Worm (Caenorhabditis elegans) whole organism, mixed stage, embryonic: ENCODE measurements around the gene far-3.

Experiments used
- M03D4.4 ChIP-seq: sonication (generic microtip); optimal IDR thresholded peaks from 2 replicates; lab custom pipeline; 2017; ENCODE audit warnings: mild to moderate bottlenecking, missing genetic modification characterization, missing compliant biosample characterization
- bed-3 ChIP-seq: fragments of 200-800 bp; sonication (Bioruptor generic); optimal IDR thresholded peaks from 3 replicates; lab custom pipeline; 2018; ENCODE audit warnings: mild to moderate bottlenecking, missing genetic modification characterization, moderate library complexity, missing compliant biosample characterization
- blmp-1 ChIP-seq: fragments of 150-350 bp; optimal IDR thresholded peaks from 2 replicates; lab custom pipeline; 2014; ENCODE audit warnings: missing biosample characterization, missing genetic modification characterization
- ceh-39 ChIP-seq: fragments of 150-350 bp; optimal IDR thresholded peaks from 2 replicates; lab custom pipeline; 2014; ENCODE audit warnings: missing biosample characterization, missing genetic modification characterization
- ceh-43 ChIP-seq: fragments of 200-800 bp; sonication (Bioruptor generic); optimal IDR thresholded peaks from 2 replicates; lab custom pipeline; 2018; ENCODE audit warnings: mild to moderate bottlenecking, missing genetic modification characterization, moderate library complexity, missing compliant biosample characterization
- ceh-83 ChIP-seq: fragments of 200-800 bp; sonication (Bioruptor generic); optimal IDR thresholded peaks from 2 replicates; lab custom pipeline; 2018; ENCODE audit warnings: mild to moderate bottlenecking, missing genetic modification characterization, missing compliant biosample characterization
- ces-1 ChIP-seq: fragments of 150-350 bp; optimal IDR thresholded peaks from 2 replicates; lab custom pipeline; 2014; ENCODE audit warnings: missing biosample characterization, missing genetic modification reagents, missing genetic modification characterization
- drap-1 ChIP-seq: fragments of 200-800 bp; sonication (Bioruptor generic); optimal IDR thresholded peaks from 3 replicates; lab custom pipeline; 2018; ENCODE audit warnings: mild to moderate bottlenecking, missing genetic modification characterization, missing compliant biosample characterization
- elt-1 ChIP-seq: sonication (generic microtip); optimal IDR thresholded peaks from 2 replicates; lab custom pipeline; 2017; ENCODE audit warnings: missing genetic modification characterization, mild to moderate bottlenecking, missing compliant biosample characterization, antibody characterized with exemption, moderate library complexity, borderline replicate concordance; ENCODE audit not compliant: insufficient read depth
- elt-3 ChIP-seq: fragments of 150-350 bp; optimal IDR thresholded peaks from 2 replicates; lab custom pipeline; 2014; ENCODE audit warnings: missing biosample characterization, missing genetic modification characterization
- flh-1 ChIP-seq: fragments of 200-800 bp; sonication (Bioruptor generic); optimal IDR thresholded peaks from 2 replicates; lab custom pipeline; 2018; ENCODE audit warnings: mild to moderate bottlenecking, missing genetic modification characterization, moderate library complexity, missing compliant biosample characterization
- ham-2 ChIP-seq: fragments of 200-800 bp; sonication (Bioruptor generic); optimal IDR thresholded peaks from 2 replicates; lab custom pipeline; 2018; ENCODE audit warnings: mild to moderate bottlenecking, missing genetic modification characterization, missing compliant biosample characterization
- hlh-1 ChIP-seq: fragments of 150-350 bp; optimal IDR thresholded peaks from 2 replicates; lab custom pipeline; 2014; ENCODE audit warnings: missing biosample characterization, missing genetic modification reagents, missing genetic modification characterization
- lin-13 ChIP-seq: fragments of 150-350 bp; optimal IDR thresholded peaks from 2 replicates; lab custom pipeline; 2014; ENCODE audit warnings: missing biosample characterization, missing genetic modification characterization
- mab-5 ChIP-seq: fragments of 150-350 bp; optimal IDR thresholded peaks from 2 replicates; lab custom pipeline; 2014; ENCODE audit warnings: missing biosample characterization, missing genetic modification characterization
- mep-1 ChIP-seq: fragments of 150-350 bp; optimal IDR thresholded peaks from 2 replicates; lab custom pipeline; 2017; ENCODE audit warnings: missing biosample characterization, missing genetic modification reagents, missing genetic modification characterization, inconsistent platforms
- mls-2 ChIP-seq: sonication (generic microtip); optimal IDR thresholded peaks from 2 replicates; lab custom pipeline; 2016; ENCODE audit warnings: mild to moderate bottlenecking, missing genetic modification characterization, moderate library complexity, missing compliant biosample characterization
- nhr-12 ChIP-seq: fragments of 150-350 bp; optimal IDR thresholded peaks from 2 replicates; lab custom pipeline; 2014; ENCODE audit warnings: missing biosample characterization, missing genetic modification characterization
- nhr-2 ChIP-seq: fragments of 150-350 bp; optimal IDR thresholded peaks from 2 replicates; lab custom pipeline; 2014; ENCODE audit warnings: missing biosample characterization, missing genetic modification characterization
- nhr-237 ChIP-seq: fragments of 150-350 bp; optimal IDR thresholded peaks from 2 replicates; lab custom pipeline; 2014; ENCODE audit warnings: missing biosample characterization, missing genetic modification characterization
- nhr-28 ChIP-seq: fragments of 150-350 bp; optimal IDR thresholded peaks from 2 replicates; lab custom pipeline; 2014; ENCODE audit warnings: missing biosample characterization, missing genetic modification characterization
- nhr-76 ChIP-seq: sonication (generic microtip); optimal IDR thresholded peaks from 2 replicates; lab custom pipeline; 2017; ENCODE audit warnings: missing biosample characterization, missing genetic modification characterization
- pha-4 ChIP-seq: fragments of 150-350 bp; optimal IDR thresholded peaks from 2 replicates; lab custom pipeline; 2018; ENCODE audit warnings: missing biosample characterization, missing genetic modification reagents, missing genetic modification characterization
- sem-2 ChIP-seq: fragments of 200-800 bp; sonication (Bioruptor generic); optimal IDR thresholded peaks from 2 replicates; lab custom pipeline; 2018; ENCODE audit warnings: mild to moderate bottlenecking, missing genetic modification characterization, missing compliant biosample characterization
- snpc-4 ChIP-seq: fragments of 150-350 bp; optimal IDR thresholded peaks from 2 replicates; lab custom pipeline; 2014; ENCODE audit warnings: missing biosample characterization, missing genetic modification characterization
- sptf-1 ChIP-seq: sonication (generic microtip); optimal IDR thresholded peaks from 2 replicates; lab custom pipeline; 2017; ENCODE audit warnings: mild to moderate bottlenecking, missing genetic modification characterization, moderate library complexity, missing compliant biosample characterization
- tbx-8 ChIP-seq: fragments of 200-800 bp; sonication (Bioruptor generic); optimal IDR thresholded peaks from 2 replicates; lab custom pipeline; 2018; ENCODE audit warnings: mild to moderate bottlenecking, missing genetic modification characterization, moderate library complexity, missing compliant biosample characterization
- unc-120 ChIP-seq: sonication (generic microtip); optimal IDR thresholded peaks from 2 replicates; lab custom pipeline; 2017; ENCODE audit warnings: missing genetic modification characterization, missing compliant biosample characterization; ENCODE audit not compliant: poor library complexity, severe bottlenecking
- unc-39 ChIP-seq: fragments of 150-350 bp; optimal IDR thresholded peaks from 2 replicates; lab custom pipeline; 2014; ENCODE audit warnings: missing biosample characterization, missing genetic modification characterization
- unc-62 ChIP-seq: fragments of 150-350 bp; optimal IDR thresholded peaks from 2 replicates; lab custom pipeline; 2014; ENCODE audit warnings: missing biosample characterization, missing genetic modification reagents, missing genetic modification characterization
- zip-8 ChIP-seq: fragments of 150-350 bp; optimal IDR thresholded peaks from 2 replicates; lab custom pipeline; 2014; ENCODE audit warnings: missing biosample characterization, missing genetic modification characterization
- ztf-11 ChIP-seq: fragments of 150-350 bp; optimal IDR thresholded peaks from 2 replicates; lab custom pipeline; 2014; ENCODE audit warnings: missing biosample characterization, missing genetic modification characterization

The far-3 gene

DNA sequence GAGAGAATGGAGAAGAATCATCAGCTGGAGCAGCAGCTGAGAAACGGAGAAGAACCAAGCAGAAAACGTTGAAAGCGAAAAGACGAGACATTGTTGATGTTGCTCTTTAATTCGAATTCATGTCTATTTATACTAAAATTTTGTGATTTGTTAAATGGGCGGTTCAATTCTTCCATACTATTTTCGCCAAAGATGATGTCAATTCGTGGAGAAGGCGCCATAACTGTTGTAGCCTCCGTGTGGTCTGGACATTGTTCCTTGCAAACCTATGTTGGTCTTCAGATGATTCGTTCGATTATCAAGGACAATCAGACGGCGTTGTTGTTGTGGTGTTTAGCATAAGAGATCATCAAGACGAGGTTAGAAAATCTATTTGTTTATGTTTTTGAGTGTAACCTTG is at the start of gene far-3:
Gene far-3 (minus strand): TSS at position 101 of the 400 bp plus-strand sequence.
- TF ChIP-seq pha-4 (tag; lab: Kevin White, UChicago) (no peak), sptf-1 (tag; lab: Kevin White, UChicago) (no peak), ceh-43 (GFP tag; lab: Kevin White, UChicago) (no peak), ham-2 (GFP tag; lab: Kevin White, UChicago) (no peak), unc-120 (no peak), nhr-76 (no peak), sem-2 (GFP tag; lab: Kevin White, UChicago) (no peak), tbx-8 (GFP tag; lab: Kevin White, UChicago) (no peak), zip-8 (no peak), M03D4.4 (tag; lab: Kevin White, UChicago) (no peak), lin-13 (tag; lab: Kevin White, UChicago) (no peak), ceh-83 (GFP tag; lab: Kevin White, UChicago) (no peak), mab-5 (tag; lab: Kevin White, UChicago) (no peak), mls-2 (tag; lab: Kevin White, UChicago) (no peak), flh-1 (GFP tag; lab: Kevin White, UChicago) (no peak)

DNA sequence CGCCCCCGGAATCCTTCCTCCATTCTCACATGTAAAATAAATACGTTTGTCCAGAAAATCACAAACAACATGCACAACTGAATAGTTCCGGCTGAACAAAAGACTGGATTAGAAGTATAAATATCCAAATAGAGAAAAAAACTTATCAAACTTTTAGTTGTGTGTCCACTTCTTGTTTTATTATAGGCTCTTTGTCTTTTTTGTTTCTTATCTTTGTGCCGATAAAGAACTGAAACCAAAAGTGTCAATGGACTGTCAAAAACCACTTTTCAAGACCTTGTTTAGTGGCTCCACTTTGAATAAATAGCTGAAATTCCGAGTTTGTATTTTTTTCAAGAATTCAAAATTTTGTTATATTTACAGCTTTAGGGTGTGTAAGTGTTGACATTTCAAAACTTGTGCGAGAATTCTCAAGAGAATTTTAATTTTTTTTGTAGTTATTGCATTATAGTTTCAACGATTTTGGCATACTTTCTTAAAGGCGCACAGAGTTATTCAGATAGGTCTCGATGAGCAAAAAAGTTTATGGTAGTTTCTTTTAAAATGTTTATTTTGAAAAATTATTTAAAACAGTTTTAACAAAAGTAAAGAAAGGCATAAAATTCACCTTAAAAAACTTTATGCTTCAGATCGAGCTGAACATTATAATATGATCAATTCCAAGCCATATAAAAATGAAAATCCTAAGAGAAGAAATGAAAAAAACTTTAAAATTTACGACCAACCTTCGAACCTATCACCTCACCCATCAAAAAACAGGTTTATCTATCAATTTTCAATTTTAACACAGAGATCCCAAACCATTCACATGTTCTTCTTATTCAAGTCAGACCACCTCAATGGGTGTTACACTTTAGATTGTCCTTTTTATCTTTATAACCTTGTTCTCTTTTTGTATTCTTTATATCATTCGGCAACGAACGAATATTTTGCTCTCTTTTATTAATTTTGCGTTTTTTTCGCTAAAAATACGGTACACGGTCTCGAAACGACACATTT is 49.1 kb upstream of the far-3 start:
- TF ChIP-seq ham-2 (GFP tag; lab: Kevin White, UChicago) (no peak), pha-4 (tag; lab: Kevin White, UChicago) (no peak)
- TF ChIP-seq, all 35 proteins: peak for 0

DNA sequence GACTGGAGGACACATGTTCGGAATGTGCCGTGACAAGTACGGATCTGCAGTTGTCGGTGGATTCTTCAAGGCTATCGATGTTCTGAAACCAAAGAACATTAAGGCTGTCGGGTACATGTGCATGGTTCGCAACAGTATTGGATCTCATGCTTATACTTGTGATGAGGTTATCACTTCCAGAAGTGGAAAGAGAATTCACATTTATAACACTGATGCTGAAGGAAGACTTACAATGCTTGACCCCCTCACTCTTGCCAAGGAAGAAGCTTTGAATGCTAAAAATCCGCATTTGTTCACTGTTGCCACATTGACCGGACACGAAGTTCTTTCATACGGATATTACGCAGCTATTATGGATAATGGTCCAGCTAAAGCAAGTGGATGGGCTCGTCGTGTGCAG is 47.7 kb upstream of the far-3 start:
- TF ChIP-seq blmp-1 (tag; lab: Kevin White, UChicago) (no peak), nhr-76 (no peak), ceh-39 (tag; lab: Kevin White, UChicago) (no peak), mab-5 (tag; lab: Kevin White, UChicago) (no peak), nhr-2 (tag; lab: Kevin White, UChicago) (no peak), drap-1 (GFP tag; lab: Kevin White, UChicago) (no peak), elt-3 (tag; lab: Kevin White, UChicago) (no peak)

DNA sequence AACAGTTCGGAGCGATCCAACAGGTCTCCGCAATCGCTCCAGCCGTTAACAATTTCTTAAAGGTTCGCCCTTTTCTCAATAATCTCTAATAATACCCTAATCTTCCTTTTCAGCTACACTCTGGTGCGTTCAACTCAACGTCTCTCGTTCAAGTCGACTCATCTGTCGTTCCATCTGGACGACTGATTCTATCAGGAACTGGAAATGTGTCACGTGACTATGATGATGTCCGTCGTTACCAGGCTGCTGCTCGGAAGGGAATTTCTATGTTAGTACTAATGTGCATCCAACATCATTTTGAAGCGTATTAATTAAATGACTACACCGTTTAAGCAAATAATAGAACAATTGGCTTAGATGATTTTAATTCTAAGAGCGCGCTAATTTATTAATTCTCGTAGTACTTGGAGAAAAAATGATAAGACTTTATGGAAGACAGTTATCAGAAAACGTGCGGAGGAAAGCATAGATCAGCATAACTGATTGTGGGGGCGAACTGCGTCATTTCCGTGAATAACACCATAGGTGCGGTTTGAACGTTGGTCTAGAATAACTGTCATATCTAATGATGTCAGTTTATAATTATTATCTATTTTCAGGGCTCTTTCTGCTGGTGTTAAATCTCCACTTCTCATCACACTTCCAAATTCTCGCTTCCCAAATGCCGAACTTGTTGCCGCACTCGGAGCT is 46.7 kb upstream of the far-3 start:
- TF ChIP-seq M03D4.4 (tag; lab: Kevin White, UChicago) (no peak), sem-2 (GFP tag; lab: Kevin White, UChicago) (no peak)

DNA sequence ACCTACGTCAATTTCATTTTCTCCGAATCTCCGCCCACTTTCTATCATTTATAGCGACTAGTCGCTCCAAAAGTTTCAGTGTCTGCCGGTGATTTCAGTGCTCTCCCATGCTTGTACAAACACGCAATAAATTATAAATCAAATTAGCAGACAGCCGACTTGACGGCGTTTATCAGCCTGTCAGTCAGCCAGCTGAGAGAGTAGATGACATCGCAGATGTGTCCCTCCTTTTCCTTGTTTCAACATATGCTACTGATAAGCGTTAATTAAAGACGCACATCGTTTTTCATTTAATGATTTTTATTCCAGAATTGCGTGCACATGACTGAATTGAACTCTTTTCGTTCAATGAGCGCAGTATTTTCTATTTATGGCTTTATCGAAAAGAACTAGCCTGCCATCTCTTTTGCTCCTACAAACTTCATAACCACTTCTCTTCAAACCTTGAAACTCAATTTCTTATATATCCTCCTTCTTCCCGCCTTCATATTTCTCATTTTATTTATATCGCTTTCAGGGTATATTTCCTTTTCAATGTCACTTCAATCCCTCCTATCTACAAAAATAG is 46.0 kb upstream of the far-3 start, which contains the start of gene lap-2:
Gene lap-2 (plus strand): TSS at position 518 of the 568 bp plus-strand sequence.
- TF ChIP-seq nhr-237 (no peak), ceh-83 (GFP tag; lab: Kevin White, UChicago) (no peak), unc-62 (GFP tag; lab: Kevin White, UChicago) (peak; percentile 71), ces-1 (GFP tag; lab: Kevin White, UChicago) (no peak)

DNA sequence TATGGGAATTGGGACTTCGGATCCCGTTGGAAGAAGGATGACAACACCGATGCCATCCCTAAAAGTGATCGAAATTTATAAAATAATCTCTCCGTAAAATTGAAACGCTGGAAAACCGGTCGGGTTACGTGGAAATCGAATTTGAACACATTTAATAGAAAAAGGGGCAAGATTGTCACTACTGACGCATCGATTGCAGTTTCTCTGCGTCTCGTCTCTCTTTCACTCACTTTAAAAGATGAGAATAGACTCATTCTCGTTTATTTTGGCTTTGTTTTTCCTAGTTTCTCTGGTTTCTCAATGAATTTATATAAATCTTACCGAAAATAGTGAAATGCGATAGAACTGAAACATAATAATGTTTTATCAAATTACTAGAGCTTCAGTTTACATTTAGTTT is 44.3 kb upstream of the far-3 start, which contains the start of gene scyl-1:
Gene scyl-1 (minus strand): TSS at position 56 of the 400 bp plus-strand sequence.
- TF ChIP-seq zip-8 (no peak), mab-5 (tag; lab: Kevin White, UChicago) (no peak), pha-4 (tag; lab: Kevin White, UChicago) (no peak), snpc-4 (tag; lab: Kevin White, UChicago) (no peak), drap-1 (GFP tag; lab: Kevin White, UChicago) (peak; percentile 32), blmp-1 (tag; lab: Kevin White, UChicago) (peak; percentile 19), hlh-1 (tag; lab: Kevin White, UChicago) (peak; percentile 57), sem-2 (GFP tag; lab: Kevin White, UChicago) (no peak), nhr-12 (tag; lab: Kevin White, UChicago) (no peak), lin-13 (tag; lab: Kevin White, UChicago) (peak; percentile 36), bed-3 (GFP tag; lab: Kevin White, UChicago) (no peak), ztf-11 (tag; lab: Kevin White, UChicago) (peak; percentile 3), M03D4.4 (tag; lab: Kevin White, UChicago) (peak; percentile 36), elt-1 (no peak), mep-1 (tag; lab: Kevin White, UChicago) (peak; percentile 66), ceh-83 (GFP tag; lab: Kevin White, UChicago) (peak; percentile 17), ceh-39 (tag; lab: Kevin White, UChicago) (no peak), unc-120 (no peak), sptf-1 (tag; lab: Kevin White, UChicago) (peak; percentile 64), elt-3 (tag; lab: Kevin White, UChicago) (no peak), nhr-237 (peak; percentile 52), nhr-76 (no peak), nhr-28 (tag; lab: Kevin White, UChicago) (no peak), ces-1 (GFP tag; lab: Kevin White, UChicago) (peak; percentile 86), tbx-8 (GFP tag; lab: Kevin White, UChicago) (no peak), unc-39 (tag; lab: Kevin White, UChicago) (no peak), nhr-2 (tag; lab: Kevin White, UChicago) (no peak), ceh-43 (GFP tag; lab: Kevin White, UChicago) (no peak), ham-2 (GFP tag; lab: Kevin White, UChicago) (no peak), unc-62 (GFP tag; lab: Kevin White, UChicago) (peak; percentile 16)
